Worm (Caenorhabditis elegans) whole organism, early embryonic: Measurements from ENCODE around the gene C47E12.2.

Experiments
- B0310.2 ChIP-seq: sonication (generic microtip); optimal IDR thresholded peaks from 2 replicates; lab custom pipeline; 2016; ENCODE audit warnings: mild to moderate bottlenecking, missing genetic modification characterization, missing compliant biosample characterization
- F13C5.2 ChIP-seq: sonication (generic microtip); optimal IDR thresholded peaks from 2 replicates; lab custom pipeline; 2017; ENCODE audit warnings: mild to moderate bottlenecking, missing genetic modification characterization, inconsistent platforms, missing compliant biosample characterization
- aly-1 ChIP-seq: sonication (generic microtip); optimal IDR thresholded peaks from 2 replicates; lab custom pipeline; 2016; ENCODE audit warnings: missing genetic modification characterization, missing compliant biosample characterization
- ama-1 ChIP-seq: fragments of 150-350 bp; optimal IDR thresholded peaks from 2 replicates; lab custom pipeline; 2014
- ceh-13 ChIP-seq: fragments of 200-800 bp; sonication (Bioruptor generic); optimal IDR thresholded peaks from 2 replicates; lab custom pipeline; 2018; ENCODE audit warnings: mild to moderate bottlenecking, missing genetic modification characterization, missing compliant biosample characterization
- ceh-36 ChIP-seq: sonication (generic microtip); optimal IDR thresholded peaks from 2 replicates; lab custom pipeline; 2016; ENCODE audit warnings: missing genetic modification characterization, inconsistent platforms, missing compliant biosample characterization
- ets-7 ChIP-seq: sonication (generic microtip); optimal IDR thresholded peaks from 2 replicates; lab custom pipeline; 2016; ENCODE audit warnings: missing genotype, missing genetic modification characterization, missing compliant biosample characterization
- flt-1 ChIP-seq: fragments of 200-800 bp; sonication (Bioruptor generic); IDR thresholded peaks from 2 replicates; pipeline ENCODE4 v1.3.6; 2022; ENCODE audit warnings: missing genetic modification characterization, missing compliant biosample characterization
- hmbx-1 ChIP-seq: sonication (generic microtip); optimal IDR thresholded peaks from 2 replicates; lab custom pipeline; 2016; ENCODE audit warnings: mild to moderate bottlenecking, missing genetic modification characterization, missing compliant biosample characterization
- hmg-4 ChIP-seq: fragments of 200-800 bp; sonication (Bioruptor generic); optimal IDR thresholded peaks from 2 replicates; lab custom pipeline; 2018; ENCODE audit warnings: mild to moderate bottlenecking, missing genetic modification characterization, missing compliant biosample characterization
- hnd-1 ChIP-seq: sonication (generic microtip); optimal IDR thresholded peaks from 2 replicates; lab custom pipeline; 2016; ENCODE audit warnings: missing genetic modification characterization, missing compliant biosample characterization
- pes-1 ChIP-seq: fragments of 200-800 bp; sonication (Bioruptor generic); IDR thresholded peaks from 2 replicates; pipeline ENCODE4 v1.3.6; 2022; ENCODE audit warnings: missing genetic modification reagents, missing genetic modification characterization, missing compliant biosample characterization
- scrt-1 ChIP-seq: fragments of 200-800 bp; sonication (Bioruptor generic); IDR thresholded peaks from 2 replicates; pipeline ENCODE4 v1.3.6; 2022; ENCODE audit warnings: missing genetic modification characterization, missing compliant biosample characterization
- sea-1 ChIP-seq: fragments of 200-800 bp; sonication (Bioruptor generic); conservative IDR thresholded peaks from 2 replicates; pipeline ENCODE4 v1.3.6; 2022; ENCODE audit warnings: missing genetic modification characterization, missing compliant biosample characterization
- tbx-11 ChIP-seq: fragments of 200-800 bp; sonication (Bioruptor generic); IDR thresholded peaks from 2 replicates; pipeline ENCODE4 v1.3.6; 2022; ENCODE audit warnings: missing genetic modification characterization, missing compliant biosample characterization
- tbx-37 ChIP-seq: fragments of 200-800 bp; sonication (Bioruptor generic); conservative IDR thresholded peaks from 2 replicates; pipeline ENCODE4 v1.3.6; 2022; ENCODE audit warnings: missing genetic modification reagents, missing genetic modification characterization, missing compliant biosample characterization
- tra-4 ChIP-seq: sonication (generic microtip); optimal IDR thresholded peaks from 2 replicates; lab custom pipeline; 2017; ENCODE audit warnings: missing genetic modification characterization, missing compliant biosample characterization

Gene C47E12.2

DNA sequence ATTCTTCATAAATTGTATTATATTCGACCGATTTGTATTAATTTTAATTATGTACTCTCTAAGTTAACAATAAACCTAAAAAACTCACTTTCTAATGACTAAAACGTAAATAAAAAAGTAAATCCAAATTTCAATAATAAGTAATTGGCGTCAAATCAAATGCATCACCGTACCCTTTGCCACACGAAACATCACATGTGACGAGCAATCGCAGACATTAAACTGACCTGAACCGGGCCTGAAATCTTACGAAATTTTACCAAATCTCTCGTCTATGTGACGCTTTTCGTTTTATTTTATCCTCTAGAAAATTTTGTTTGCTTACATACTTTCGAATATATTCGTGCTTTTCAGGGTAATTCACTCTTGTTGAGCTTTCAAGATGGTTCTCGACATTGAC, at the start of gene C47E12.2, which contains the start of gene sars-1:
TSS of gene C47E12.2 (minus strand) at position 131 of the 400 bp plus-strand sequence.
TSS of gene sars-1 (plus strand) at position 355 of the 400 bp plus-strand sequence.
- TF ChIP-seq tra-4 (tag; lab: Kevin White, UChicago), result no peak
- TF ChIP-seq hmbx-1 (tag; lab: Kevin White, UChicago), result no peak

- TF ChIP-seq hmg-4 (GFP tag; lab: Kevin White, UChicago), result no peak
- no peak for TF ChIP-seq hmbx-1 (tag; lab: Kevin White, UChicago)
- no peak for TF ChIP-seq B0310.2 (tag; lab: Kevin White, UChicago)
- no peak for TF ChIP-seq aly-1 (tag; lab: Kevin White, UChicago)
- TF ChIP-seq tra-4 (tag; lab: Kevin White, UChicago), result no peak
Measured at ce11 chrIV:10051088-10051487, 47.8 kb upstream of the C47E12.2 start, which contains the start of gene T04B2.8. Gene T04B2.8, minus strand, starts transcription at chrIV:10051188.

ce11 chrIV:10048268-10048667, 45.0 kb upstream of the C47E12.2 start:
- no peak for TF ChIP-seq scrt-1 (GFP tag; lab: Robert Waterston, UW)
- no peak for TF ChIP-seq ets-7 (tag; lab: Kevin White, UChicago)
- TF ChIP-seq hmbx-1 (tag; lab: Kevin White, UChicago), result no peak
- TF ChIP-seq aly-1 (tag; lab: Kevin White, UChicago), result no peak
- TF ChIP-seq ceh-13 (GFP tag; lab: Kevin White, UChicago), result no peak
- TF ChIP-seq sea-1, result no peak
- TF ChIP-seq F13C5.2 (tag; lab: Kevin White, UChicago), result no peak
- TF ChIP-seq pes-1 (GFP tag; lab: Robert Waterston, UW), result no peak
- no peak for TF ChIP-seq tra-4 (tag; lab: Kevin White, UChicago)
- no peak for TF ChIP-seq hnd-1 (tag; lab: Kevin White, UChicago)
- no peak for TF ChIP-seq flt-1 (GFP tag; lab: Robert Waterston, UW)
- no peak for TF ChIP-seq hmg-4 (GFP tag; lab: Kevin White, UChicago)

DNA sequence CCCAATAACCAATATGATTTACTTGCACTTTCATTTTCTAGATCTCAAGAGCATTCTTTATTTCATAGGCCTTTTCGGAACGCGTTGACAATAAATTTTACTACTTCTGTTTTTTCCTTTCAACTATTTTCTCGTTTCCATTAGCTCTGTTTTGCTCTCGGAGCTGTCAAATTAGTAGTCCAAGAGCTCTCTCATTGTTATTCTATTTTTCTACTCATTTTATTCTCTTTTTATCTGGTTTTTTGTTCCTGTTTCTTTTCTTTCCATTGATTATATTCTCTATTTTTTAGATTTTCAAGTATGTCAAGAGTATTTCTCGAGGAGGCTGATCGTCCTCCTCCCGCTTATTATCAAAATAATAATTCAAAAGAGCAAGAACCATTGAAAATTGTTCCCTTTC, 43.8 kb upstream of the C47E12.2 start, which contains the start of gene T04B2.3:
TSS of gene T04B2.3 (plus strand) at position 301 of the 400 bp plus-strand sequence.
- no peak for TF ChIP-seq flt-1 (GFP tag; lab: Robert Waterston, UW)
- no peak for TF ChIP-seq ama-1
- no peak for TF ChIP-seq hnd-1 (tag; lab: Kevin White, UChicago)
- TF ChIP-seq F13C5.2 (tag; lab: Kevin White, UChicago), result no peak
- TF ChIP-seq tra-4 (tag; lab: Kevin White, UChicago), result no peak

- TF ChIP-seq aly-1 (tag; lab: Kevin White, UChicago), result no peak
- no peak for TF ChIP-seq hnd-1 (tag; lab: Kevin White, UChicago)
- TF ChIP-seq tbx-11, result no peak
- TF ChIP-seq ceh-13 (GFP tag; lab: Kevin White, UChicago), result no peak
- TF ChIP-seq pes-1 (GFP tag; lab: Robert Waterston, UW), result no peak
- TF ChIP-seq tra-4 (tag; lab: Kevin White, UChicago), result no peak
Measured at ce11 chrIV:10046005-10046404, 42.7 kb upstream of the C47E12.2 start.

- TF ChIP-seq ceh-13 (GFP tag; lab: Kevin White, UChicago) (no peak), scrt-1 (GFP tag; lab: Robert Waterston, UW) (no peak), hnd-1 (tag; lab: Kevin White, UChicago) (no peak), B0310.2 (tag; lab: Kevin White, UChicago) (no peak), sea-1 (no peak), ceh-36 (tag; lab: Kevin White, UChicago) (no peak)
Measured at ce11 chrIV:10042881-10043280, 39.6 kb upstream of the C47E12.2 start, which contains the start of gene frk-1. Gene frk-1, plus strand, starts transcription at chrIV:10043181.

- TF ChIP-seq flt-1 (GFP tag; lab: Robert Waterston, UW), result no peak
- no peak for TF ChIP-seq tra-4 (tag; lab: Kevin White, UChicago)
- TF ChIP-seq hnd-1 (tag; lab: Kevin White, UChicago), result no peak
- no peak for TF ChIP-seq F13C5.2 (tag; lab: Kevin White, UChicago)
- no peak for TF ChIP-seq aly-1 (tag; lab: Kevin White, UChicago)
- TF ChIP-seq tbx-11, result no peak
- TF ChIP-seq tbx-37 (GFP tag; lab: Robert Waterston, UW), result no peak
- no peak for TF ChIP-seq sea-1
- TF ChIP-seq scrt-1 (GFP tag; lab: Robert Waterston, UW), result no peak
- no peak for TF ChIP-seq B0310.2 (tag; lab: Kevin White, UChicago)
- no peak for TF ChIP-seq hmg-4 (GFP tag; lab: Kevin White, UChicago)
- TF ChIP-seq ama-1, result no peak
- TF ChIP-seq ets-7 (tag; lab: Kevin White, UChicago), result no peak
- TF ChIP-seq pes-1 (GFP tag; lab: Robert Waterston, UW), result no peak
- no peak for TF ChIP-seq ceh-13 (GFP tag; lab: Kevin White, UChicago)
- no peak for TF ChIP-seq ceh-36 (tag; lab: Kevin White, UChicago)
- TF ChIP-seq hmbx-1 (tag; lab: Kevin White, UChicago), result no peak
Measured at ce11 chrIV:10040803-10041202, 37.5 kb upstream of the C47E12.2 start, which contains the start of gene dhs-31. Gene dhs-31, minus strand, starts transcription at chrIV:10040903.

DNA sequence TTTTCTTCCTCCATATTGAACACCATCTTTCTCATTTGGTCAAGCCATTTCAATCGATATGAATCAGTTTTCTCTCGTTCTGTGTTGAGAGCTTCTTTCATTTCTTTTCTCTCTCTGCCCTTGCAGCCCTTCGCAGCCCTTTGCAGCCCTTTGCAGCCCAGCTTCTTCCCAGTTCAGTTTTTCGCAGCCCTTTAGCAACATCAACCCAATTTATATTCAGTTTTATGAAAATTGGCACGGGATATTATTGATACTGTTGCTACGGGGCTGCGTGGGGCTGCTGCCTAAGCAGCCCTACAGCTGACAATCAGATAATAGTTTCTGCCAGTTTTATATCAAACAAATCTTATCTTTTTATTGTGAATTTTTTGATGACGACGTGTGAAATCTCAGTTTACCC, 33.7 kb upstream of the C47E12.2 start, which contains the start of gene F44D12.10:
TSS of gene F44D12.10 (minus strand) at position 101 of the 400 bp plus-strand sequence.
- TF ChIP-seq B0310.2 (tag; lab: Kevin White, UChicago), result no peak
- no peak for TF ChIP-seq hmbx-1 (tag; lab: Kevin White, UChicago)
- TF ChIP-seq tra-4 (tag; lab: Kevin White, UChicago), result no peak
- TF ChIP-seq tbx-11, result no peak
- TF ChIP-seq hmg-4 (GFP tag; lab: Kevin White, UChicago), result no peak
- TF ChIP-seq sea-1, result no peak
- TF ChIP-seq ceh-36 (tag; lab: Kevin White, UChicago), result no peak
- TF ChIP-seq F13C5.2 (tag; lab: Kevin White, UChicago), result no peak
- no peak for TF ChIP-seq flt-1 (GFP tag; lab: Robert Waterston, UW)
- TF ChIP-seq tbx-37 (GFP tag; lab: Robert Waterston, UW), result no peak
- no peak for TF ChIP-seq ama-1
- TF ChIP-seq aly-1 (tag; lab: Kevin White, UChicago), result no peak
- no peak for TF ChIP-seq scrt-1 (GFP tag; lab: Robert Waterston, UW)
- TF ChIP-seq ets-7 (tag; lab: Kevin White, UChicago), result no peak
- no peak for TF ChIP-seq hnd-1 (tag; lab: Kevin White, UChicago)
- TF ChIP-seq pes-1 (GFP tag; lab: Robert Waterston, UW), result no peak
- no peak for TF ChIP-seq ceh-13 (GFP tag; lab: Kevin White, UChicago)
